Worm (Caenorhabditis elegans) whole organism, young adult: ENCODE results near the gene srz-105.

Source experiments
- B0261.1 ChIP-seq: sonication (generic microtip); optimal IDR thresholded peaks from 2 replicates; lab custom pipeline; 2016; ENCODE audit warnings: mild to moderate bottlenecking, missing genetic modification characterization, moderate library complexity, missing compliant biosample characterization
- F10E7.11 ChIP-seq: sonication (generic microtip); optimal IDR thresholded peaks from 2 replicates; lab custom pipeline; 2017; ENCODE audit warnings: mild to moderate bottlenecking, missing genetic modification characterization, moderate library complexity, missing compliant biosample characterization
- T26A5.8 ChIP-seq: sonication (generic microtip); optimal IDR thresholded peaks from 2 replicates; lab custom pipeline; 2016; ENCODE audit warnings: missing genetic modification characterization, missing compliant biosample characterization
- cebp-1 ChIP-seq, 2 experiments: fragments of 200-800 bp in 1 of 2; sonication (Bioruptor generic) in 1 of 2; sonication (generic microtip) in 1 of 2; IDR thresholded peaks in 1 of 2; optimal IDR thresholded peaks in 1 of 2; 2 replicates each; pipeline versions ENCODE4 v1.3.6 to Lab custom; 2017 to 2022; ENCODE audit warnings: missing compliant biosample characterization in 2 of 2, missing genetic modification characterization in 2 of 2, mild to moderate bottlenecking in 1 of 2, missing genetic modification reagents in 1 of 2, moderate library complexity in 1 of 2
- ceh-58 ChIP-seq: fragments of 200-800 bp; sonication (Bioruptor generic); IDR thresholded peaks from 2 replicates; pipeline ENCODE4 v1.3.6; 2022; ENCODE audit warnings: missing genetic modification characterization, missing compliant biosample characterization
- egl-18 ChIP-seq: fragments of 200-800 bp; sonication (Bioruptor generic); IDR thresholded peaks from 2 replicates; pipeline ENCODE4 v1.3.6; 2022; ENCODE audit warnings: missing genetic modification reagents, missing genetic modification characterization, missing compliant biosample characterization
- ekl-4 ChIP-seq: fragments of 200-800 bp; sonication (Bioruptor generic); IDR thresholded peaks from 2 replicates; pipeline ENCODE4 v1.3.6; 2022; ENCODE audit warnings: missing genetic modification reagents, missing genetic modification characterization, missing compliant biosample characterization
- madf-8 ChIP-seq: fragments of 200-800 bp; sonication (Bioruptor generic); conservative IDR thresholded peaks from 2 replicates; pipeline ENCODE4 v1.3.6; 2022; ENCODE audit warnings: missing genetic modification reagents, missing genetic modification characterization, missing compliant biosample characterization
- mcd-1 ChIP-seq: fragments of 200-800 bp; sonication (Bioruptor generic); IDR thresholded peaks from 2 replicates; pipeline ENCODE4 v1.3.6; 2022; ENCODE audit warnings: missing genetic modification reagents, missing genetic modification characterization, missing compliant biosample characterization

ce11 chrIV:16350690-16351089, 26.0 kb downstream of the srz-105 start, which contains the start of gene C35D6.4:
- TF ChIP-seq mcd-1 (GFP tag; lab: Robert Waterston, UW) (no peak), F10E7.11 (tag; lab: Kevin White, UChicago) (no peak), ceh-58 (no peak), ekl-4 (GFP tag; lab: Robert Waterston, UW) (no peak), B0261.1 (tag; lab: Kevin White, UChicago) (no peak), cebp-1 (GFP tag; IDR thresholded peaks at IDR 0.05; lab: Robert Waterston, UW) (no peak), cebp-1 (tag; optimal IDR thresholded peaks at IDR 0.05; lab: Kevin White, UChicago) (no peak), T26A5.8 (tag; lab: Kevin White, UChicago) (no peak), madf-8 (GFP tag; lab: Robert Waterston, UW) (no peak), egl-18 (no peak)
